Fruit fly (Drosophila melanogaster) whole organism, prepupa: ENCODE measurements around the gene bor.

ENCODE experiments used
- CG10669 ChIP-seq: fragments of 200-800 bp; sonication (Bioruptor generic); optimal IDR thresholded peaks from 3 replicates; lab custom pipeline; 2018; ENCODE audit warnings: missing biosample characterization, mild to moderate bottlenecking, missing genetic modification characterization, moderate library complexity
- CG11294 ChIP-seq: fragments of 200-800 bp; sonication (Bioruptor generic); IDR thresholded peaks from 2 replicates; pipeline ENCODE4 v1.3.6; 2022; ENCODE audit warnings: missing biosample characterization, missing genetic modification characterization
- CG11762 ChIP-seq: fragments of 200-800 bp; sonication (Bioruptor generic); optimal IDR thresholded peaks from 3 replicates; lab custom pipeline; 2016; ENCODE audit warnings: missing biosample characterization, missing genetic modification characterization; ENCODE audit not compliant: insufficient read depth
- CG11902 ChIP-seq: fragments of 200-800 bp; sonication (Bioruptor generic); optimal IDR thresholded peaks from 3 replicates; lab custom pipeline; 2016; ENCODE audit warnings: missing biosample characterization, missing genetic modification characterization
- CG15336 ChIP-seq: fragments of 200-800 bp; sonication (Bioruptor generic); IDR thresholded peaks from 2 replicates; pipeline ENCODE4 v1.3.6; 2022; ENCODE audit warnings: missing biosample characterization, missing genetic modification characterization
- CG1621 ChIP-seq: fragments of 200-800 bp; sonication (Bioruptor generic); optimal IDR thresholded peaks from 3 replicates; lab custom pipeline; 2018; ENCODE audit warnings: missing biosample characterization, mild to moderate bottlenecking, missing genetic modification characterization
- CG16779 ChIP-seq: fragments of 200-800 bp; sonication (Bioruptor generic); optimal IDR thresholded peaks from 3 replicates; lab custom pipeline; 2017; ENCODE audit warnings: missing biosample characterization, mild to moderate bottlenecking, missing genetic modification characterization
- CG32006 ChIP-seq: fragments of 200-800 bp; sonication (Bioruptor generic); optimal IDR thresholded peaks from 3 replicates; lab custom pipeline; 2017; ENCODE audit warnings: missing biosample characterization, mild to moderate bottlenecking, missing genetic modification characterization
- CG34406 ChIP-seq: fragments of 200-800 bp; sonication (Bioruptor generic); optimal IDR thresholded peaks from 3 replicates; lab custom pipeline; 2016; ENCODE audit warnings: missing biosample characterization, missing genetic modification characterization
- CG6276 ChIP-seq: fragments of 200-800 bp; sonication (Bioruptor generic); optimal IDR thresholded peaks from 2 replicates; lab custom pipeline; 2017; ENCODE audit warnings: missing biosample characterization, mild to moderate bottlenecking, missing genetic modification characterization
- CG6792 ChIP-seq: fragments of 200-800 bp; sonication (Bioruptor generic); optimal IDR thresholded peaks from 3 replicates; lab custom pipeline; 2016; ENCODE audit warnings: missing biosample characterization, missing genetic modification characterization
- CG6854 ChIP-seq: fragments of 200-800 bp; sonication (Bioruptor generic); optimal IDR thresholded peaks from 2 replicates; lab custom pipeline; 2017; ENCODE audit warnings: missing biosample characterization, mild to moderate bottlenecking, missing genetic modification characterization
- CG7368 ChIP-seq: fragments of 200-800 bp; sonication (Bioruptor generic); optimal IDR thresholded peaks from 3 replicates; lab custom pipeline; 2016; ENCODE audit warnings: missing biosample characterization, missing genetic modification characterization
- CG8319 ChIP-seq: fragments of 200-800 bp; sonication (Bioruptor generic); optimal IDR thresholded peaks from 3 replicates; lab custom pipeline; 2016; ENCODE audit warnings: missing biosample characterization, missing genetic modification characterization
- CG8632 ChIP-seq: fragments of 200-800 bp; sonication (Bioruptor generic); optimal IDR thresholded peaks from 3 replicates; lab custom pipeline; 2016; ENCODE audit warnings: missing biosample characterization, missing genetic modification characterization
- CG9139 ChIP-seq: fragments of 200-800 bp; sonication (Bioruptor generic); optimal IDR thresholded peaks from 3 replicates; lab custom pipeline; 2017; ENCODE audit warnings: missing biosample characterization, mild to moderate bottlenecking, missing genetic modification characterization
- Eip75B ChIP-seq: fragments of 200-800 bp; sonication (Bioruptor generic); optimal IDR thresholded peaks from 3 replicates; lab custom pipeline; 2016; ENCODE audit warnings: missing biosample characterization, missing genetic modification characterization
- Eip78C ChIP-seq: fragments of 200-800 bp; sonication (Bioruptor generic); peaks from one replicate; lab custom pipeline; 2016; ENCODE audit warnings: missing biosample characterization, missing genetic modification characterization
- Eip93F ChIP-seq: fragments of 200-800 bp; sonication (Bioruptor generic); optimal IDR thresholded peaks from 2 replicates; lab custom pipeline; 2016; ENCODE audit warnings: missing biosample characterization, mild to moderate bottlenecking, missing genetic modification characterization
- Ets21C ChIP-seq: fragments of 200-800 bp; sonication (Bioruptor generic); optimal IDR thresholded peaks from 3 replicates; lab custom pipeline; 2016; ENCODE audit warnings: missing biosample characterization, missing genetic modification characterization
- Gug ChIP-seq: fragments of 200-800 bp; sonication (Bioruptor generic); IDR thresholded peaks from 2 replicates; pipeline ENCODE4 v1.3.6; 2022; ENCODE audit warnings: missing biosample characterization, missing genetic modification characterization
- Hr38 ChIP-seq: sonication (Bioruptor generic); optimal IDR thresholded peaks from 2 replicates; lab custom pipeline; 2016; ENCODE audit warnings: missing biosample characterization, missing genetic modification characterization
- Hr39 ChIP-seq: fragments of 200-800 bp; sonication (Bioruptor generic); optimal IDR thresholded peaks from 2 replicates; lab custom pipeline; 2016; ENCODE audit warnings: missing biosample characterization, missing genetic modification characterization
- Lpt ChIP-seq: fragments of 200-800 bp; sonication (Bioruptor generic); optimal IDR thresholded peaks from 3 replicates; lab custom pipeline; 2016; ENCODE audit warnings: missing biosample characterization, missing genetic modification characterization
- Met ChIP-seq: fragments of 200-800 bp; sonication (Bioruptor generic); optimal IDR thresholded peaks from 3 replicates; lab custom pipeline; 2016; ENCODE audit warnings: missing biosample characterization, missing genetic modification characterization
- OdsH ChIP-seq: fragments of 200-800 bp; sonication (Bioruptor generic); optimal IDR thresholded peaks from 3 replicates; lab custom pipeline; 2016; ENCODE audit warnings: missing biosample characterization, missing genetic modification characterization
- Smox ChIP-seq: fragments of 200-800 bp; sonication (Bioruptor generic); optimal IDR thresholded peaks from 3 replicates; lab custom pipeline; 2016; ENCODE audit warnings: missing biosample characterization, missing genetic modification characterization
- Sox102F ChIP-seq: fragments of 200-800 bp; sonication (Bioruptor generic); optimal IDR thresholded peaks from 2 replicates; lab custom pipeline; 2016; ENCODE audit warnings: missing biosample characterization, mild to moderate bottlenecking, missing genetic modification characterization
- Sox14 ChIP-seq: fragments of 200-800 bp; sonication (Bioruptor generic); optimal IDR thresholded peaks from 3 replicates; lab custom pipeline; 2016; ENCODE audit warnings: missing biosample characterization, missing genetic modification characterization
- achi ChIP-seq: fragments of 200-800 bp; sonication (Bioruptor generic); optimal IDR thresholded peaks from 3 replicates; lab custom pipeline; 2016; ENCODE audit warnings: missing biosample characterization, missing genetic modification characterization
- acj6 ChIP-seq: fragments of 200-800 bp; sonication (Bioruptor generic); optimal IDR thresholded peaks from 3 replicates; lab custom pipeline; 2016; ENCODE audit warnings: missing biosample characterization, missing genetic modification characterization
- cyc ChIP-seq: fragments of 200-800 bp; sonication (Bioruptor generic); optimal IDR thresholded peaks from 3 replicates; lab custom pipeline; 2016; ENCODE audit warnings: missing biosample characterization, missing genetic modification characterization
- dsx ChIP-seq: fragments of 200-800 bp; optimal IDR thresholded peaks from 3 replicates; lab custom pipeline; 2019; ENCODE audit warnings: missing biosample characterization, mild to moderate bottlenecking, missing genetic modification characterization, moderate library complexity; ENCODE audit not compliant: poor library complexity, severe bottlenecking
- eg ChIP-seq: fragments of 200-800 bp; sonication (Bioruptor generic); IDR thresholded peaks from 3 replicates; pipeline ENCODE4 v1.3.6; 2022; ENCODE audit warnings: missing biosample characterization, missing genetic modification characterization
- esn ChIP-seq: fragments of 200-800 bp; sonication (Bioruptor generic); optimal IDR thresholded peaks from 2 replicates; lab custom pipeline; 2016; ENCODE audit warnings: missing biosample characterization, mild to moderate bottlenecking, missing genetic modification characterization, moderate library complexity
- fd59A ChIP-seq: fragments of 200-800 bp; sonication (Bioruptor generic); optimal IDR thresholded peaks from 2 replicates; lab custom pipeline; 2017; ENCODE audit warnings: missing biosample characterization, mild to moderate bottlenecking, missing genetic modification characterization, missing genetic modification reagents
- fd85E ChIP-seq: fragments of 200-800 bp; sonication (Bioruptor generic); optimal IDR thresholded peaks from 3 replicates; lab custom pipeline; 2016; ENCODE audit warnings: missing biosample characterization, missing genetic modification characterization
- lz ChIP-seq: fragments of 200-800 bp; sonication (Bioruptor generic); optimal IDR thresholded peaks from 3 replicates; lab custom pipeline; 2016; ENCODE audit warnings: missing biosample characterization, missing genetic modification characterization
- net ChIP-seq: fragments of 200-800 bp; sonication (Bioruptor generic); optimal IDR thresholded peaks from 3 replicates; lab custom pipeline; 2016; ENCODE audit warnings: missing biosample characterization, missing genetic modification characterization
- pdm3 ChIP-seq: fragments of 200-800 bp; sonication (Bioruptor generic); optimal IDR thresholded peaks from 3 replicates; lab custom pipeline; 2016; ENCODE audit warnings: missing biosample characterization, missing genetic modification characterization
- salr ChIP-seq, 2 experiments: fragments of 200-800 bp; sonication (Bioruptor generic); optimal IDR thresholded peaks; 3 replicates each; lab custom pipeline; 2016 to 2018; ENCODE audit warnings: missing biosample characterization in 2 of 2, missing genetic modification characterization in 2 of 2, mild to moderate bottlenecking in 1 of 2
- ss ChIP-seq, 2 experiments: fragments of 200-800 bp; sonication (Bioruptor generic); optimal IDR thresholded peaks; 2 replicates in 1 of 2; 3 replicates in 1 of 2; lab custom pipeline; 2017 to 2018; ENCODE audit warnings: mild to moderate bottlenecking in 2 of 2, missing biosample characterization in 2 of 2, missing genetic modification characterization in 2 of 2, moderate library complexity in 1 of 2
- topi ChIP-seq: fragments of 200-800 bp; sonication (Bioruptor generic); optimal IDR thresholded peaks from 3 replicates; lab custom pipeline; 2016; ENCODE audit warnings: missing biosample characterization, missing genetic modification characterization

bor gene

DNA sequence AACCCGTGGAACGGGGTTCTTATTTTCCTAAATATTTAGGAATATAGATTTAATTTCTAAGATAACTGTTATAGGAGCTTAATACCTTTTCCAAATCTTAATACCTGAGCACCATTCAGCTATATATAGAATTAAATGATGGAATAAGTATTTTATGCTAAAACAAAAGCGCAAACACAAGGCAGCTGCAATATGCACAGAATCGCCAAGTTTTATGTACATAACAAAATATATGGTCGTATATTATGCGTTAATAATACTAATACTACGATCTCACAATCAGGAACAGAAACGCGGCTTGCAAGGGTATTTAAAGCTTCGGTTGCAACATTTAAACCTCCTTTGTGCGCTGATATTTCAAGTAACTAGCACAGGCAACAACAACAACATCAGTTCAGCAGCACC, 29.2 kb downstream of the bor start (continued):
- TF ChIP-seq CG9139 (GFP tag; lab: Kevin White, UChicago) = peak; percentile 73
- peak; percentile 45 for TF ChIP-seq CG1621 (tag; lab: Kevin White, UChicago)
- peak; percentile 83 for TF ChIP-seq cyc (GFP tag; lab: Kevin White, UChicago)
- TF ChIP-seq Gug = no peak
- peak; percentile 79 to 89 for TF ChIP-seq ss (GFP tag; optimal IDR thresholded peaks at IDR 0.05; lab: Kevin White, UChicago)
- TF ChIP-seq CG8319 = peak; percentile 55
- TF ChIP-seq acj6 (GFP tag; lab: Kevin White, UChicago) = peak; percentile 74

dm6 chr3R:16234298-16234697, 29.6 kb downstream of the bor start:
- TF ChIP-seq topi (GFP tag; lab: Kevin White, UChicago) (no peak), Ets21C (GFP tag; lab: Kevin White, UChicago) (no peak), Smox (GFP tag; lab: Kevin White, UChicago) (no peak), pdm3 (no peak), CG9139 (GFP tag; lab: Kevin White, UChicago) (no peak), CG15336 (GFP tag; lab: Robert Waterston, UW) (no peak), CG6854 (peak; percentile 21), OdsH (GFP tag; lab: Kevin White, UChicago) (no peak), CG8632 (GFP tag; lab: Kevin White, UChicago) (no peak), CG6792 (GFP tag; lab: Kevin White, UChicago) (no peak), CG32006 (GFP tag; lab: Kevin White, UChicago) (no peak), CG1621 (tag; lab: Kevin White, UChicago) (peak; percentile 24), Hr39 (GFP tag; lab: Kevin White, UChicago) (no peak), CG8319 (peak; percentile 49), CG11294 (GFP tag; lab: Robert Waterston, UW) (no peak), Sox14 (GFP tag; lab: Kevin White, UChicago) (no peak), Eip75B (GFP tag; lab: Kevin White, UChicago) (no peak), CG6276 (no peak), salr (GFP tag; optimal IDR thresholded peaks at IDR 0.05; lab: Kevin White, UChicago) (no peak), achi (no peak)

dm6 chr3R:16232569-16232968, 31.3 kb downstream of the bor start:
- TF ChIP-seq CG8632 (GFP tag; lab: Kevin White, UChicago) (no peak), fd85E (GFP tag; lab: Kevin White, UChicago) (no peak), CG16779 (tag; lab: Kevin White, UChicago) (peak; percentile 18), ss (GFP tag; optimal IDR thresholded peaks at IDR 0.05; lab: Kevin White, UChicago) (peak; percentile 23 to 41), CG10669 (no peak), CG6854 (peak; percentile 88), CG6276 (peak; percentile 44), Sox102F (GFP tag; lab: Kevin White, UChicago) (no peak), net (GFP tag; lab: Kevin White, UChicago) (no peak), Lpt (GFP tag; lab: Kevin White, UChicago) (peak; percentile 36), CG6792 (GFP tag; lab: Kevin White, UChicago) (no peak), Sox14 (GFP tag; lab: Kevin White, UChicago) (no peak), CG34406 (GFP tag; lab: Kevin White, UChicago) (no peak), Eip93F (GFP tag; lab: Kevin White, UChicago) (peak; percentile 18), CG8319 (no peak), esn (GFP tag; lab: Kevin White, UChicago) (no peak)

- no peak for TF ChIP-seq Hr38
- TF ChIP-seq Met (GFP tag; lab: Kevin White, UChicago) = peak; percentile 65
- peak; percentile 20 to 72 for TF ChIP-seq salr (GFP tag; optimal IDR thresholded peaks at IDR 0.05; lab: Kevin White, UChicago)
- TF ChIP-seq Hr39 (GFP tag; lab: Kevin White, UChicago) = peak; percentile 78
- TF ChIP-seq dsx (GFP tag; lab: Kevin White, UChicago) = peak; percentile 51
- peak; percentile 48 for TF ChIP-seq CG8319
- TF ChIP-seq CG7368 (GFP tag; lab: Kevin White, UChicago) = peak; percentile 64
- peak; percentile 57 for TF ChIP-seq CG11762
- TF ChIP-seq Eip78C (GFP tag; lab: Kevin White, UChicago) = peak; percentile 88
- peak; percentile 75 for TF ChIP-seq CG16779 (tag; lab: Kevin White, UChicago)
- no peak for TF ChIP-seq eg (GFP tag; lab: Robert Waterston, UW)
- peak; percentile 70 for TF ChIP-seq esn (GFP tag; lab: Kevin White, UChicago)
- peak; percentile 71 for TF ChIP-seq CG11902 (GFP tag; lab: Kevin White, UChicago)
- TF ChIP-seq fd59A (GFP tag; lab: Kevin White, UChicago) = peak; percentile 76
- peak; percentile 43 for TF ChIP-seq Lpt (GFP tag; lab: Kevin White, UChicago)
- peak; percentile 43 for TF ChIP-seq CG34406 (GFP tag; lab: Kevin White, UChicago)
- peak; percentile 78 for TF ChIP-seq CG10669
- TF ChIP-seq lz (GFP tag; lab: Kevin White, UChicago) = peak; percentile 43
These were observed 32.3 kb downstream of the bor start for dm6 chr3R:16231385-16232307.
